Fruit fly (Drosophila melanogaster) whole organism, embryonic: ENCODE measurements around the gene CG13601.
A peak's percentile ranks its signal among the peaks of the same experiment; 100 is the strongest.

Source experiments
- Aef1 ChIP-seq: fragments of 200-800 bp; sonication (Bioruptor generic); IDR thresholded peaks from 3 replicates; pipeline ENCODE4 v1.3.6; 2022; ENCODE audit warnings: missing biosample characterization, missing genetic modification characterization
- BEAF-32 ChIP-seq: fragments of 200-800 bp; sonication (Bioruptor generic); optimal IDR thresholded peaks from 3 replicates; lab custom pipeline; 2017; ENCODE audit warnings: missing biosample characterization, missing genetic modification characterization, mild to moderate bottlenecking, moderate library complexity, missing genetic modification reagents
- CG10209 ChIP-seq: fragments of 200-800 bp; sonication (Bioruptor generic); optimal IDR thresholded peaks from 3 replicates; lab custom pipeline; 2017; ENCODE audit warnings: missing biosample characterization, mild to moderate bottlenecking, missing genetic modification characterization, missing genetic modification reagents
- CG10267 ChIP-seq: fragments of 200-800 bp; sonication (Bioruptor generic); optimal IDR thresholded peaks from 2 replicates; lab custom pipeline; 2018; ENCODE audit warnings: missing biosample characterization, mild to moderate bottlenecking, missing genetic modification characterization, moderate library complexity
- CG10274 ChIP-seq: fragments of 200-800 bp; sonication (Bioruptor generic); optimal IDR thresholded peaks from 3 replicates; lab custom pipeline; 2017; ENCODE audit warnings: missing biosample characterization, mild to moderate bottlenecking, missing genetic modification characterization
- CG11695 ChIP-seq: fragments of 200-800 bp; sonication (Bioruptor generic); IDR thresholded peaks from 3 replicates; pipeline ENCODE4 v1.3.6; 2022; ENCODE audit warnings: missing biosample characterization, missing genetic modification characterization
- CG12769 ChIP-seq: fragments of 200-800 bp; sonication (Bioruptor generic); optimal IDR thresholded peaks from 2 replicates; lab custom pipeline; 2019; ENCODE audit warnings: missing biosample characterization, mild to moderate bottlenecking, missing genetic modification characterization, moderate library complexity
- CG14667 ChIP-seq: fragments of 200-800 bp; sonication (Bioruptor generic); IDR thresholded peaks from 2 replicates; pipeline ENCODE4 v1.3.6; 2022; ENCODE audit warnings: missing biosample characterization, missing genetic modification characterization
- CG15269 ChIP-seq: fragments of 200-800 bp; sonication (Bioruptor generic); optimal IDR thresholded peaks from 2 replicates; lab custom pipeline; 2018; ENCODE audit warnings: missing biosample characterization, mild to moderate bottlenecking, missing genetic modification characterization, moderate library complexity
- CG17359 ChIP-seq: fragments of 200-800 bp; sonication (Bioruptor generic); optimal IDR thresholded peaks from 3 replicates; lab custom pipeline; 2018; ENCODE audit warnings: missing biosample characterization, mild to moderate bottlenecking, missing genetic modification characterization, moderate library complexity
- CG1792 ChIP-seq: fragments of 200-800 bp; sonication (Bioruptor generic); optimal IDR thresholded peaks from 2 replicates; lab custom pipeline; 2016; ENCODE audit warnings: missing biosample characterization, missing genetic modification characterization
- CG30403 ChIP-seq: fragments of 200-800 bp; sonication (Bioruptor generic); optimal IDR thresholded peaks from 3 replicates; lab custom pipeline; 2016; ENCODE audit warnings: missing biosample characterization, missing genetic modification characterization
- CG32532 ChIP-seq: fragments of 200-800 bp; sonication (Bioruptor generic); IDR thresholded peaks from 2 replicates; pipeline ENCODE4 v1.3.6; 2022; ENCODE audit warnings: missing biosample characterization, missing genetic modification characterization
- CG34224 ChIP-seq: fragments of 200-800 bp; sonication (Bioruptor generic); IDR thresholded peaks from 3 replicates; pipeline ENCODE4 v1.3.6; 2022; ENCODE audit warnings: missing biosample characterization, missing genetic modification characterization; ENCODE audit not compliant: partially characterized antibody
- CG6765 ChIP-seq: fragments of 200-800 bp; sonication (Bioruptor generic); optimal IDR thresholded peaks from 3 replicates; lab custom pipeline; 2017; ENCODE audit warnings: missing biosample characterization, mild to moderate bottlenecking, missing genetic modification characterization
- CG7786 ChIP-seq: fragments of 200-800 bp; sonication (Bioruptor generic); optimal IDR thresholded peaks from 2 replicates; lab custom pipeline; 2016; ENCODE audit warnings: missing biosample characterization, missing genetic modification characterization
- CG7839 ChIP-seq: fragments of 200-800 bp; sonication (Bioruptor generic); optimal IDR thresholded peaks from 3 replicates; lab custom pipeline; 2018; ENCODE audit warnings: missing biosample characterization, mild to moderate bottlenecking, missing genetic modification characterization, moderate library complexity
- CG8359 ChIP-seq: fragments of 200-800 bp; sonication (Bioruptor generic); optimal IDR thresholded peaks from 2 replicates; lab custom pipeline; 2017; ENCODE audit warnings: missing biosample characterization, mild to moderate bottlenecking, missing genetic modification characterization, borderline replicate concordance
- CG8944 ChIP-seq: fragments of 200-800 bp; sonication (Bioruptor generic); optimal IDR thresholded peaks from 3 replicates; lab custom pipeline; 2016; ENCODE audit warnings: missing biosample characterization, missing genetic modification characterization
- CG9437 ChIP-seq: fragments of 200-800 bp; sonication (Bioruptor generic); optimal IDR thresholded peaks from 2 replicates; lab custom pipeline; 2018; ENCODE audit warnings: missing biosample characterization, mild to moderate bottlenecking, missing genetic modification characterization
- Deaf1 ChIP-seq: fragments of 200-800 bp; optimal IDR thresholded peaks from 3 replicates; lab custom pipeline; 2019; ENCODE audit warnings: missing biosample characterization, mild to moderate bottlenecking, missing genetic modification characterization, moderate library complexity
- Doc2 ChIP-seq: fragments of 200-800 bp; sonication (Bioruptor generic); IDR thresholded peaks from 2 replicates; pipeline ENCODE4 v1.3.6; 2022; ENCODE audit warnings: missing biosample characterization, missing genetic modification characterization
- Dref ChIP-seq: fragments of 200-800 bp; sonication (Bioruptor generic); IDR thresholded peaks from 2 replicates; pipeline ENCODE4 v1.3.6; 2022; ENCODE audit warnings: missing biosample characterization, missing genetic modification characterization
- Drgx ChIP-seq: fragments of 200-800 bp; sonication (Bioruptor generic); IDR thresholded peaks from 2 replicates; pipeline ENCODE4 v1.3.6; 2022; ENCODE audit warnings: missing biosample characterization, missing genetic modification characterization
- Fer2 ChIP-seq: fragments of 200-800 bp; sonication (Bioruptor generic); optimal IDR thresholded peaks from 2 replicates; lab custom pipeline; 2018; ENCODE audit warnings: missing biosample characterization, mild to moderate bottlenecking, missing genetic modification characterization, moderate library complexity
- Gug ChIP-seq: fragments of 200-800 bp; sonication (Bioruptor generic); IDR thresholded peaks from 4 replicates; pipeline ENCODE4 v1.3.6; 2022; ENCODE audit warnings: missing biosample characterization, missing genetic modification characterization
- HHEX ChIP-seq: fragments of 200-800 bp; sonication (Bioruptor generic); optimal IDR thresholded peaks from 3 replicates; lab custom pipeline; 2017; ENCODE audit warnings: missing biosample characterization, mild to moderate bottlenecking, missing genetic modification characterization, missing genetic modification reagents
- HLHmδ ChIP-seq: fragments of 200-800 bp; sonication (Bioruptor generic); optimal IDR thresholded peaks from 2 replicates; lab custom pipeline; 2018; ENCODE audit warnings: missing biosample characterization, mild to moderate bottlenecking, missing genetic modification characterization, moderate library complexity
- Hmx ChIP-seq: fragments of 200-800 bp; sonication (Bioruptor generic); optimal IDR thresholded peaks from 2 replicates; lab custom pipeline; 2016; ENCODE audit warnings: missing biosample characterization, missing genetic modification characterization
- Jarid2 ChIP-seq: fragments of 200-800 bp; sonication (Bioruptor generic); optimal IDR thresholded peaks from 3 replicates; lab custom pipeline; 2017; ENCODE audit warnings: mild to moderate bottlenecking, missing biosample characterization, missing genetic modification reagents, missing genetic modification characterization
- MBD-R2 ChIP-seq: fragments of 200-800 bp; sonication (Bioruptor generic); IDR thresholded peaks from 2 replicates; pipeline ENCODE4 v1.3.6; 2022; ENCODE audit warnings: missing biosample characterization, missing genetic modification characterization
- MTF-1 ChIP-seq: fragments of 200-800 bp; sonication (Bioruptor generic); optimal IDR thresholded peaks from 2 replicates; lab custom pipeline; 2018; ENCODE audit warnings: missing biosample characterization, mild to moderate bottlenecking, missing genetic modification characterization, borderline replicate concordance
- Mad ChIP-seq: fragments of 200-800 bp; sonication (Bioruptor generic); optimal IDR thresholded peaks from 2 replicates; lab custom pipeline; 2016; ENCODE audit warnings: missing biosample characterization, missing genetic modification characterization
- Sox100B ChIP-seq: fragments of 200-800 bp; sonication (Bioruptor generic); optimal IDR thresholded peaks from 3 replicates; lab custom pipeline; 2018; ENCODE audit warnings: missing biosample characterization, mild to moderate bottlenecking, missing genetic modification characterization
- Spps ChIP-seq: fragments of 200-800 bp; sonication (Bioruptor generic); optimal IDR thresholded peaks from 2 replicates; lab custom pipeline; 2018; ENCODE audit warnings: missing biosample characterization, mild to moderate bottlenecking, missing genetic modification characterization
- Trl ChIP-seq, 3 experiments: fragments of >200 bp in 2 of 3; fragments of 200-800 bp in 1 of 3; sonication (Bioruptor generic) in 1 of 3; optimal IDR thresholded peaks; 2 replicates in 1 of 3; 3 replicates in 2 of 3; lab custom pipeline; 2016 to 2017; ENCODE audit warnings: missing biosample characterization in 1 of 3, missing genetic modification characterization in 1 of 3
- az2 ChIP-seq: fragments of 200-800 bp; sonication (Bioruptor generic); optimal IDR thresholded peaks from 3 replicates; lab custom pipeline; 2016; ENCODE audit warnings: missing biosample characterization, missing genetic modification characterization
- eve ChIP-seq, 2 experiments: fragments of >200 bp; optimal IDR thresholded peaks; 2 replicates each; lab custom pipeline; 2017; ENCODE audit warnings: missing biosample characterization in 2 of 2, missing genetic modification characterization in 2 of 2
- fd102C ChIP-seq: fragments of 200-800 bp; sonication (Bioruptor generic); optimal IDR thresholded peaks from 2 replicates; lab custom pipeline; 2018; ENCODE audit warnings: missing biosample characterization, mild to moderate bottlenecking, missing genetic modification characterization, moderate library complexity
- fd3F ChIP-seq: fragments of 200-800 bp; sonication (Bioruptor generic); optimal IDR thresholded peaks from 2 replicates; lab custom pipeline; 2018; ENCODE audit warnings: missing biosample characterization, mild to moderate bottlenecking, missing genetic modification characterization, moderate library complexity
- hbn ChIP-seq: fragments of 200-800 bp; sonication (Bioruptor generic); IDR thresholded peaks from 2 replicates; pipeline ENCODE4 v1.3.6; 2022; ENCODE audit warnings: missing biosample characterization, missing genetic modification characterization; ENCODE audit not compliant: partially characterized antibody
- pita ChIP-seq: fragments of 200-800 bp; sonication (Bioruptor generic); optimal IDR thresholded peaks from 2 replicates; lab custom pipeline; 2017; ENCODE audit warnings: missing biosample characterization, mild to moderate bottlenecking, missing genetic modification characterization
- sd ChIP-seq: fragments of 200-800 bp; sonication (Bioruptor generic); optimal IDR thresholded peaks from 3 replicates; lab custom pipeline; 2018; ENCODE audit warnings: missing biosample characterization, mild to moderate bottlenecking, missing genetic modification characterization, moderate library complexity
- shn ChIP-seq: fragments of 200-800 bp; sonication (Bioruptor generic); optimal IDR thresholded peaks from 3 replicates; lab custom pipeline; 2016; ENCODE audit warnings: missing biosample characterization, missing genetic modification characterization
- sqz ChIP-seq: fragments of 200-800 bp; sonication (Bioruptor generic); optimal IDR thresholded peaks from 3 replicates; lab custom pipeline; 2018; ENCODE audit warnings: missing biosample characterization, mild to moderate bottlenecking, missing genetic modification characterization
- tll ChIP-seq, 2 experiments: fragments of 200-800 bp in 1 of 2; fragments of >200 bp in 1 of 2; sonication (Bioruptor generic) in 1 of 2; optimal IDR thresholded peaks; 2 replicates each; lab custom pipeline; 2017 to 2019; ENCODE audit warnings: missing biosample characterization in 2 of 2, missing genetic modification characterization in 2 of 2, mild to moderate bottlenecking in 1 of 2, moderate library complexity in 1 of 2
- tup ChIP-seq: fragments of 200-800 bp; sonication (Bioruptor generic); optimal IDR thresholded peaks from 2 replicates; lab custom pipeline; 2016; ENCODE audit warnings: missing biosample characterization, mild to moderate bottlenecking, missing genetic modification characterization, moderate library complexity

Gene CG13601

dm6 chr3R:23958091-23958838 is 30.8 kb upstream of the CG13601 start, which contains the start of the genes GluProRS and AP-1sigma (continued):
- TF ChIP-seq fd3F (GFP tag; lab: Kevin White, UChicago) (peak; percentile 84), CG1792 (GFP tag; lab: Kevin White, UChicago) (peak; percentile 31), CG15269 (tag; lab: Kevin White, UChicago) (peak; percentile 87), Hmx (GFP tag; lab: Kevin White, UChicago) (no peak), HHEX (GFP tag; lab: Kevin White, UChicago) (peak; percentile 74), CG14667 (peak; percentile 97), MBD-R2 (GFP tag; lab: Robert Waterston, UW) (peak; percentile 95), fd102C (GFP tag; lab: Kevin White, UChicago) (peak; percentile 59), pita (GFP tag; lab: Kevin White, UChicago) (no peak), Sox100B (GFP tag; lab: Kevin White, UChicago) (peak; percentile 82), az2 (GFP tag; lab: Kevin White, UChicago) (peak; percentile 92), Mad (GFP tag; lab: Kevin White, UChicago) (peak; percentile 91), HLHmδ (GFP tag; lab: Kevin White, UChicago) (no peak), shn (GFP tag; lab: Kevin White, UChicago) (peak; percentile 71), BEAF-32 (GFP tag; lab: Kevin White, UChicago) (peak; percentile 94), Drgx (GFP tag; lab: Robert Waterston, UW) (peak; percentile 92), CG12769 (tag; lab: Kevin White, UChicago) (peak; percentile 91), sqz (peak; percentile 12), CG30403 (GFP tag; lab: Kevin White, UChicago) (peak; percentile 97), CG8359 (GFP tag; lab: Kevin White, UChicago) (peak; percentile 58), Aef1 (GFP tag; lab: Robert Waterston, UW) (peak; percentile 95), Deaf1 (tag; lab: Kevin White, UChicago) (peak; percentile 65), CG10267 (peak; percentile 82), Doc2 (GFP tag; lab: Robert Waterston, UW) (peak; percentile 86), CG10209 (GFP tag; lab: Kevin White, UChicago) (peak; percentile 84), eve (GFP tag; optimal IDR thresholded peaks at IDR 0.05; lab: Kevin White, UChicago) (peak in 1 of 2 experiments; percentile 3), CG9437 (GFP tag; lab: Kevin White, UChicago) (peak; percentile 72), sd (tag; lab: Kevin White, UChicago) (no peak), CG32532 (GFP tag; lab: Robert Waterston, UW) (peak; percentile 95), CG7786 (GFP tag; lab: Kevin White, UChicago) (peak; percentile 82), hbn (GFP tag; lab: Robert Waterston, UW) (peak; percentile 79), CG8944 (GFP tag; lab: Kevin White, UChicago) (peak; percentile 86), tup (peak; percentile 82), Fer2 (tag; lab: Kevin White, UChicago) (peak; percentile 82), CG10274 (peak; percentile 56), CG6765 (GFP tag; lab: Kevin White, UChicago) (peak; percentile 49), Jarid2 (peak; percentile 58), Spps (tag; lab: Kevin White, UChicago) (peak; percentile 76), CG7839 (tag; lab: Kevin White, UChicago) (peak; percentile 89), Dref (GFP tag; lab: Robert Waterston, UW) (peak; percentile 45), CG11695 (GFP tag; lab: Robert Waterston, UW) (peak; percentile 92), CG34224 (GFP tag; lab: Robert Waterston, UW) (peak; percentile 95), CG17359 (tag; lab: Kevin White, UChicago) (peak; percentile 84), Gug (GFP tag; lab: Robert Waterston, UW) (peak; percentile 96), MTF-1 (GFP tag; lab: Kevin White, UChicago) (peak; percentile 59), tll (GFP tag; optimal IDR thresholded peaks at IDR 0.05; lab: Kevin White, UChicago) (peak; percentile 21 to 76), Trl (optimal IDR thresholded peaks at IDR 0.05; lab: Kevin White, UChicago) (no peak), Trl (GFP tag; optimal IDR thresholded peaks at IDR 0.05; lab: Kevin White, UChicago) (peak; percentile 83)
